Fruit fly (Drosophila melanogaster) whole organism, pupa: ENCODE results near the gene CadN.

Experiments used
- CG12605 ChIP-seq: fragments of 200-800 bp; sonication (Bioruptor generic); IDR thresholded peaks from 2 replicates; pipeline ENCODE4 v1.3.6; 2022; ENCODE audit warnings: missing biosample characterization, missing genetic modification characterization
- CG8301 ChIP-seq: fragments of 200-800 bp; sonication (Bioruptor generic); optimal IDR thresholded peaks from 2 replicates; lab custom pipeline; 2018; ENCODE audit warnings: missing biosample characterization, mild to moderate bottlenecking, missing genetic modification characterization

dm6 chr2L:17803117-17803516, 25.0 kb upstream of the CadN start:
- TF ChIP-seq CG12605 (GFP tag; lab: Robert Waterston, UW) (no peak), CG8301 (tag; lab: Kevin White, UChicago) (no peak)
